Worm (Caenorhabditis elegans) whole organism, L2 larva: ENCODE measurements around the gene dhhc-9.

ENCODE experiments used
- C34F6.9 ChIP-seq: fragments of 150-350 bp; optimal IDR thresholded peaks from 2 replicates; lab custom pipeline; 2014; ENCODE audit warnings: missing biosample characterization, missing genetic modification characterization
- F13H6.1 ChIP-seq: sonication (generic microtip); optimal IDR thresholded peaks from 2 replicates; lab custom pipeline; 2016; ENCODE audit warnings: missing genetic modification characterization, missing compliant biosample characterization
- Y55F3AM.14 ChIP-seq: fragments of 200-800 bp; sonication (Bioruptor generic); optimal IDR thresholded peaks from 2 replicates; lab custom pipeline; 2018; ENCODE audit warnings: mild to moderate bottlenecking, missing genetic modification characterization, missing compliant biosample characterization
- aly-2 ChIP-seq: fragments of 150-350 bp; optimal IDR thresholded peaks from 2 replicates; lab custom pipeline; 2014; ENCODE audit warnings: missing biosample characterization, missing genetic modification characterization
- ama-1 ChIP-seq: fragments of 150-350 bp; optimal IDR thresholded peaks from 2 replicates; lab custom pipeline; 2018; ENCODE audit warnings: inconsistent platforms
- blmp-1 ChIP-seq: sonication (generic microtip); optimal IDR thresholded peaks from 2 replicates; lab custom pipeline; 2017; ENCODE audit warnings: missing genetic modification characterization, mild to moderate bottlenecking, missing compliant biosample characterization, antibody characterized with exemption, moderate library complexity; ENCODE audit not compliant: insufficient read depth
- ceh-82 ChIP-seq: fragments of 150-350 bp; optimal IDR thresholded peaks from 2 replicates; lab custom pipeline; 2014; ENCODE audit warnings: missing biosample characterization, missing genetic modification characterization
- crh-2 ChIP-seq: sonication (generic microtip); optimal IDR thresholded peaks from 2 replicates; lab custom pipeline; 2017; ENCODE audit warnings: missing biosample characterization, missing genetic modification characterization
- egl-27 ChIP-seq: sonication (generic microtip); optimal IDR thresholded peaks from 3 replicates; lab custom pipeline; 2017; ENCODE audit warnings: missing biosample characterization, missing genetic modification reagents, missing genetic modification characterization
- elt-1 ChIP-seq: fragments of 150-350 bp; optimal IDR thresholded peaks from 2 replicates; lab custom pipeline; 2014; ENCODE audit warnings: missing biosample characterization, missing genetic modification characterization
- elt-3 ChIP-seq: sonication (generic microtip); optimal IDR thresholded peaks from 2 replicates; lab custom pipeline; 2017; ENCODE audit warnings: missing biosample characterization, missing genetic modification characterization
- fos-1 ChIP-seq: fragments of 150-350 bp; optimal IDR thresholded peaks from 2 replicates; lab custom pipeline; 2014; ENCODE audit warnings: missing biosample characterization, missing genetic modification characterization
- lin-11 ChIP-seq: fragments of 150-350 bp; sonication (generic microtip); optimal IDR thresholded peaks from 2 replicates; lab custom pipeline; 2014; ENCODE audit warnings: missing biosample characterization, missing genetic modification characterization, inconsistent platforms, mixed read lengths
- lin-13 ChIP-seq: fragments of 150-350 bp; optimal IDR thresholded peaks from 2 replicates; lab custom pipeline; 2014; ENCODE audit warnings: missing biosample characterization, missing genetic modification reagents, missing genetic modification characterization
- lin-39 ChIP-seq: fragments of 150-350 bp; optimal IDR thresholded peaks from 2 replicates; lab custom pipeline; 2014; ENCODE audit warnings: missing biosample characterization, missing genetic modification reagents, missing genetic modification characterization
- mbf-1 ChIP-seq: sonication (generic microtip); optimal IDR thresholded peaks from 2 replicates; lab custom pipeline; 2017; ENCODE audit warnings: missing biosample characterization, missing genetic modification characterization
- nhr-10 ChIP-seq: sonication (generic microtip); optimal IDR thresholded peaks from 2 replicates; lab custom pipeline; 2017; ENCODE audit warnings: missing biosample characterization, missing genetic modification characterization
- nhr-11 ChIP-seq: fragments of 150-350 bp; optimal IDR thresholded peaks from 2 replicates; lab custom pipeline; 2014; ENCODE audit warnings: missing biosample characterization, missing genetic modification characterization
- nhr-12 ChIP-seq: fragments of 150-350 bp; optimal IDR thresholded peaks from 2 replicates; lab custom pipeline; 2014; ENCODE audit warnings: missing biosample characterization, missing genetic modification characterization
- nhr-21 ChIP-seq: fragments of 150-350 bp; optimal IDR thresholded peaks from 2 replicates; lab custom pipeline; 2014; ENCODE audit warnings: missing biosample characterization, missing genetic modification characterization
- nhr-23 ChIP-seq: fragments of 150-350 bp; optimal IDR thresholded peaks from 2 replicates; lab custom pipeline; 2014; ENCODE audit warnings: missing biosample characterization, missing genetic modification reagents, missing genetic modification characterization
- nhr-25 ChIP-seq: fragments of 150-350 bp; sonication (generic microtip); optimal IDR thresholded peaks from 3 replicates; lab custom pipeline; 2014; ENCODE audit warnings: missing biosample characterization, missing genetic modification characterization
- nhr-6 ChIP-seq: fragments of 150-350 bp; optimal IDR thresholded peaks from 2 replicates; lab custom pipeline; 2014; ENCODE audit warnings: missing biosample characterization, missing genetic modification characterization
- nhr-77 ChIP-seq: fragments of 150-350 bp; optimal IDR thresholded peaks from 2 replicates; lab custom pipeline; 2014; ENCODE audit warnings: missing biosample characterization, missing genetic modification characterization
- peb-1 ChIP-seq: fragments of 150-350 bp; optimal IDR thresholded peaks from 2 replicates; lab custom pipeline; 2014; ENCODE audit warnings: missing biosample characterization, missing genetic modification characterization
- sem-4 ChIP-seq: fragments of 150-350 bp; optimal IDR thresholded peaks from 2 replicates; lab custom pipeline; 2014; ENCODE audit warnings: missing biosample characterization, missing genetic modification reagents, missing genetic modification characterization
- sma-9 ChIP-seq, 2 experiments: fragments of 150-350 bp in 1 of 2; sonication (generic microtip) in 1 of 2; optimal IDR thresholded peaks; 2 replicates each; lab custom pipeline; 2014 to 2016; ENCODE audit warnings: missing genetic modification characterization in 2 of 2, mild to moderate bottlenecking in 1 of 2, missing biosample characterization in 1 of 2, missing compliant biosample characterization in 1 of 2, missing genetic modification reagents in 1 of 2, moderate library complexity in 1 of 2
- snpc-4 ChIP-seq: fragments of 150-350 bp; optimal IDR thresholded peaks from 2 replicates; lab custom pipeline; 2014; ENCODE audit warnings: missing biosample characterization, missing genetic modification characterization
- unc-39 ChIP-seq: fragments of 150-350 bp; optimal IDR thresholded peaks from 2 replicates; lab custom pipeline; 2014; ENCODE audit warnings: missing biosample characterization, missing genetic modification characterization
- unc-55 ChIP-seq: fragments of 150-350 bp; sonication (generic microtip); optimal IDR thresholded peaks from 3 replicates; lab custom pipeline; 2014; ENCODE audit warnings: missing biosample characterization, missing genetic modification reagents, missing genetic modification characterization
- unc-62 ChIP-seq: fragments of 150-350 bp; optimal IDR thresholded peaks from 2 replicates; lab custom pipeline; 2014; ENCODE audit warnings: missing biosample characterization, missing genetic modification reagents, missing genetic modification characterization
- zag-1 ChIP-seq: fragments of 150-350 bp; optimal IDR thresholded peaks from 2 replicates; lab custom pipeline; 2014; ENCODE audit warnings: missing biosample characterization, missing genetic modification characterization
- ztf-1 ChIP-seq: fragments of 200-800 bp; sonication (Bioruptor generic); conservative IDR thresholded peaks from 2 replicates; pipeline ENCODE4 v1.3.6; 2022; ENCODE audit warnings: missing genetic modification characterization, missing compliant biosample characterization
- ztf-4 ChIP-seq: fragments of 150-350 bp; optimal IDR thresholded peaks from 2 replicates; lab custom pipeline; 2014; ENCODE audit warnings: missing biosample characterization, missing genetic modification characterization

dhhc-9 gene

DNA sequence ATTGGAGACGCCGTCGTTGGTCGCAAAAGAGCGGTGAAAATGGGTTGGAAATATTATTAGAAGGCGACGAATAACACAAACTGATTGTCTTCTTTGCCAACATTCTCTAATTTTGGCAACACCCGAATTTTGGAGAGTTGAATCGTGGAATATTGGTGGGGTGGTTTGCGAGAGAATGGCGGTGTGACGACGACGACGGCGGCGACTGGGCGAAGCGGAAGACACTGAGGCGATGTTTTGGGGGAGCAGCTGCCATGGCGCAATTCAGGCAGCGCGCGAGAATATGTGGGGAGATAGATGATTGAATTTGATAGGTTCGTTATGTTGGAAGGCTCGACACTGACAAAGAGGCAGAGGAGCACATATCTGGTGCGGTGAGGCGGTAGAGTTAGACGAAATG lies 49.2 kb upstream of the dhhc-9 start:
- TF ChIP-seq nhr-21 (tag; lab: Kevin White, UChicago): no peak
- TF ChIP-seq ama-1 (lab: Kevin White, UChicago): no peak
- TF ChIP-seq zag-1: no peak
- no peak for TF ChIP-seq sma-9 (GFP tag; optimal IDR thresholded peaks at IDR 0.05; lab: Kevin White, UChicago)
- TF ChIP-seq sma-9 (tag; optimal IDR thresholded peaks at IDR 0.05; lab: Kevin White, UChicago): no peak
- no peak for TF ChIP-seq snpc-4 (tag; lab: Kevin White, UChicago)
- TF ChIP-seq sem-4 (tag; lab: Kevin White, UChicago): no peak
- TF ChIP-seq nhr-6 (tag; lab: Kevin White, UChicago): no peak

- TF ChIP-seq ztf-1 (GFP tag; lab: Robert Waterston, UW) (0 out of 2 replicates have a peak, but pooled peaks have one; percentile 72), lin-13 (GFP tag; lab: Kevin White, UChicago) (no peak)
Measured at ce11 chrX:2447214-2447613, 45.4 kb upstream of the dhhc-9 start.

ce11 chrX:2446185-2446584 lies 44.3 kb upstream of the dhhc-9 start:
- no peak for TF ChIP-seq nhr-25 (tag; lab: Kevin White, UChicago)
- TF ChIP-seq ztf-4: no peak
- no peak for TF ChIP-seq egl-27 (tag; lab: Kevin White, UChicago)
- TF ChIP-seq nhr-11 (tag; lab: Kevin White, UChicago): no peak
- TF ChIP-seq mbf-1: no peak
- TF ChIP-seq nhr-77 (tag; lab: Kevin White, UChicago): no peak
- TF ChIP-seq nhr-23: no peak
- TF ChIP-seq nhr-12 (tag; lab: Kevin White, UChicago): no peak
- no peak for TF ChIP-seq crh-2 (tag; lab: Kevin White, UChicago)
- TF ChIP-seq nhr-10: no peak
- no peak for TF ChIP-seq zag-1
- no peak for TF ChIP-seq ama-1 (lab: Kevin White, UChicago)
- TF ChIP-seq unc-62 (GFP tag; lab: Kevin White, UChicago): no peak
- TF ChIP-seq lin-11 (tag; lab: Kevin White, UChicago): no peak
- no peak for TF ChIP-seq F13H6.1 (tag; lab: Kevin White, UChicago)
- no peak for TF ChIP-seq lin-13 (GFP tag; lab: Kevin White, UChicago)
- TF ChIP-seq aly-2 (tag; lab: Kevin White, UChicago): no peak
- no peak for TF ChIP-seq elt-3 (tag; lab: Kevin White, UChicago)

ce11 chrX:2443304-2443703 lies 41.5 kb upstream of the dhhc-9 start, which contains the start of gene T07D1.3:
T07D1.3 (minus strand) TSS chrX:2443404.
- no peak for TF ChIP-seq unc-39 (tag; lab: Kevin White, UChicago)
- no peak for TF ChIP-seq C34F6.9 (tag; lab: Kevin White, UChicago)
- TF ChIP-seq peb-1: no peak
- TF ChIP-seq crh-2 (tag; lab: Kevin White, UChicago): no peak
- no peak for TF ChIP-seq egl-27 (tag; lab: Kevin White, UChicago)
- no peak for TF ChIP-seq elt-1 (tag; lab: Kevin White, UChicago)
- no peak for TF ChIP-seq sma-9 (GFP tag; optimal IDR thresholded peaks at IDR 0.05; lab: Kevin White, UChicago)
- no peak for TF ChIP-seq sma-9 (tag; optimal IDR thresholded peaks at IDR 0.05; lab: Kevin White, UChicago)
- TF ChIP-seq sem-4 (tag; lab: Kevin White, UChicago): no peak
- TF ChIP-seq lin-39 (tag; lab: Kevin White, UChicago): no peak
- TF ChIP-seq blmp-1 (tag; lab: Kevin White, UChicago): no peak
- no peak for TF ChIP-seq Y55F3AM.14 (GFP tag; lab: Kevin White, UChicago)
- TF ChIP-seq ztf-1 (GFP tag; lab: Robert Waterston, UW): no peak
- TF ChIP-seq nhr-77 (tag; lab: Kevin White, UChicago): no peak
- TF ChIP-seq ceh-82 (tag; lab: Kevin White, UChicago): no peak

DNA sequence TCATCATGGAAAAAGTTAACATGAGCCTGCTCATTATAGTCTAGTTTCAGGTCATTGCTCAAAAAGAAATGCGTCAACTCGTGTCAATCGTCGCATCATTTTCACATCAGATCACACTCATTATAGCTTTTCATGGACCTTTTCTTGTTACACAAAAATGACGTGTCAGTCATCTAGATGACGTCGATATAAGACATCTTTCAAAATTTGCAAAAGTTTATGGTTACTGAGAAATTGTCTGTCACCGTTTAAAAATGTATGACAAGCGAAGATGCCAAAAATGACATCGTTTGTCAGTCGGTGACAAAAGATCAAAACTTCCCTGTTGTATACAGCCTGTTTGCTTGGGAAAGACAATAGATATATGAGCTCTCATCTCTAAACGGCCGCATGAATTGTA lies 39.3 kb upstream of the dhhc-9 start:
- no peak for TF ChIP-seq nhr-6 (tag; lab: Kevin White, UChicago)
- no peak for TF ChIP-seq peb-1
- peak; percentile 51 for TF ChIP-seq unc-55
- no peak for TF ChIP-seq nhr-10
- no peak for TF ChIP-seq fos-1 (tag; lab: Kevin White, UChicago)
